Worm (Caenorhabditis elegans) whole organism, L4 larva: Measurements from ENCODE around the gene cka-1.

Experiments
- ZK546.5 ChIP-seq, 2 experiments: sonication (generic microtip); optimal IDR thresholded peaks; 2 replicates each; lab custom pipeline; 2017; ENCODE audit warnings: missing biosample characterization in 2 of 2, missing genetic modification characterization in 2 of 2
- aha-1 ChIP-seq: fragments of 150-350 bp; peaks from one replicate; lab custom pipeline; 2014; ENCODE audit warnings: missing biosample characterization, missing genetic modification characterization
- daf-16 ChIP-seq, 3 experiments: sonication (generic microtip); optimal IDR thresholded peaks; 2 replicates each; lab custom pipeline; 2016 to 2017; ENCODE audit warnings: missing genetic modification characterization in 3 of 3, missing genetic modification reagents in 3 of 3, mild to moderate bottlenecking in 2 of 3, missing compliant biosample characterization in 2 of 3, missing biosample characterization in 1 of 3, moderate library complexity in 1 of 3
- lin-39 ChIP-seq: fragments of 150-350 bp; optimal IDR thresholded peaks from 2 replicates; lab custom pipeline; 2014; ENCODE audit warnings: missing biosample characterization, missing genetic modification reagents, missing genetic modification characterization
- nhr-28 ChIP-seq: fragments of 150-350 bp; optimal IDR thresholded peaks from 2 replicates; lab custom pipeline; 2014; ENCODE audit warnings: missing biosample characterization, missing genetic modification characterization
- nhr-41 ChIP-seq: fragments of 200-800 bp; sonication (Bioruptor generic); IDR thresholded peaks from 2 replicates; pipeline ENCODE4 v1.3.6; 2022; ENCODE audit warnings: missing genetic modification reagents, missing genetic modification characterization, missing compliant biosample characterization
- nhr-76 ChIP-seq: fragments of 150-350 bp; optimal IDR thresholded peaks from 2 replicates; lab custom pipeline; 2014; ENCODE audit warnings: missing biosample characterization, missing genetic modification characterization
- snpc-4 ChIP-seq: fragments of 150-350 bp; optimal IDR thresholded peaks from 2 replicates; lab custom pipeline; 2014; ENCODE audit warnings: missing biosample characterization, missing genetic modification characterization
- tra-1 ChIP-seq: fragments of 200-800 bp; sonication (Bioruptor generic); IDR thresholded peaks from 2 replicates; pipeline ENCODE4 v1.3.6; 2022; ENCODE audit warnings: missing genetic modification reagents, missing genetic modification characterization, missing compliant biosample characterization
- unc-62 ChIP-seq, 3 experiments: fragments of 150-350 bp in 1 of 3; sonication (generic microtip); optimal IDR thresholded peaks in 2 of 3; peaks in 1 of 3; 1 replicate in 1 of 3; 2 replicates in 2 of 3; lab custom pipeline; 2014 to 2017; ENCODE audit warnings: missing biosample characterization in 3 of 3, missing genetic modification characterization in 3 of 3, missing genetic modification reagents in 3 of 3, missing genotype in 1 of 3

DNA sequence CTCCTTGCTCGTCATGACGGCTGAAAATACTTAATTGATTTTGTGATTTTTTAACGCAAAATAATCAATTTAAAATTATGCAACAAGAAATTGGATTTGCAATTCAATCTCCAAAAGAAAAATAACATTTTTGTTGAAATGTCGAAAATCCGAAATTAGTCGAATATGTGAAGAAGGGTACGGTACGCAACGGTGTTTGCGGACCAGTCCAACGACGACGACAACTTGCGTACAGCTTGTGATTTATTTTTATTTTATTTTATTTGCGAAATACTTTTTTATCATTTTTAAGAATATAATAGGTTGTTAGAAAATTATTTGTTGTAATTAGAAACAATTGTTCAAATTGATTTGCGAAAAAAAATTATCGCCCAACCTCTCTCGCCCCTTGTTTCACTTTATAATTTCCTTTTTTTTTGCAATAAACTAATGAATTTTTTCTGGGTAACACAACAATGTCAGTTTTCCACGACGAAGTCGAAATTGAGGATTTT lies 30.7 kb downstream of the cka-1 start, which contains the start of the genes dcaf-1 and dph-3:
- peak; percentile 1 for TF ChIP-seq nhr-28 (tag; lab: Kevin White, UChicago)
- no peak for TF ChIP-seq daf-16 (GFP tag; optimal IDR thresholded peaks at IDR 0.05; lab: Kevin White, UChicago)
- no peak for TF ChIP-seq daf-16 (tag; optimal IDR thresholded peaks at IDR 0.05; lab: Kevin White, UChicago)
- TF ChIP-seq nhr-76 (tag; lab: Kevin White, UChicago): no peak
- TF ChIP-seq aha-1: no peak
- no peak for TF ChIP-seq lin-39 (tag; lab: Kevin White, UChicago)
- no peak for TF ChIP-seq nhr-41 (GFP tag; lab: Robert Waterston, UW)
- TF ChIP-seq ZK546.5 (tag; optimal IDR thresholded peaks at IDR 0.05; lab: Kevin White, UChicago): no peak
- TF ChIP-seq snpc-4 (tag; lab: Kevin White, UChicago): no peak
- no peak for TF ChIP-seq unc-62 (GFP tag; optimal IDR thresholded peaks at IDR 0.05 in 1 of 2; lab: Kevin White, UChicago)
- no peak for TF ChIP-seq unc-62 (tag; optimal IDR thresholded peaks at IDR 0.05; lab: Kevin White, UChicago)
- TF ChIP-seq tra-1: no peak
